Fruit fly (Drosophila melanogaster): ENCODE data around the gene CG2975.
A peak's percentile ranks its signal among the peaks of the same experiment; 100 is the strongest.

The CG2975 gene

dm6 chr2L:2872309-2872932 is 32.5 kb downstream of the CG2975 start (continued):
- TF ChIP-seq Hmx (GFP tag; optimal IDR thresholded peaks at IDR 0.05) (no peak), Scr (GFP tag; IDR thresholded peaks at IDR 0.05; ENCODE audit: partially characterized antibody) (no peak), Dad (GFP tag; optimal IDR thresholded peaks at IDR 0.05) (no peak), Fer1 (GFP tag; optimal IDR thresholded peaks at IDR 0.05) (peak; percentile 56), CG7372 (GFP tag; IDR thresholded peaks at IDR 0.05) (no peak), danr (GFP tag; IDR thresholded peaks at IDR 0.05) (peak; percentile 13; the same call in 1 of the 2 replicates), Ada2b (GFP tag; IDR thresholded peaks at IDR 0.05) (peak; percentile 31; the same call in 1 of the 2 replicates), CG2202 (tag; optimal IDR thresholded peaks at IDR 0.05) (no peak), ATbp (GFP tag; optimal IDR thresholded peaks at IDR 0.05) (peak; percentile 50), CG9437 (GFP tag; optimal IDR thresholded peaks at IDR 0.05) (peak; percentile 34), mam (GFP tag; optimal IDR thresholded peaks at IDR 0.05) (no peak), D19A (tag; optimal IDR thresholded peaks at IDR 0.05) (peak; percentile 55), CG4282 (GFP tag; optimal IDR thresholded peaks at IDR 0.05) (no peak), cwo (GFP tag; optimal IDR thresholded peaks at IDR 0.05) (peak; percentile 71), CG1024 (GFP tag; IDR thresholded peaks at IDR 0.05) (0 out of 2 replicates have a peak, but pooled peaks have one; percentile 18), Elba2 (GFP tag; optimal IDR thresholded peaks at IDR 0.05) (no peak), Deaf1 (tag; optimal IDR thresholded peaks at IDR 0.05) (peak; percentile 26), sd (tag; optimal IDR thresholded peaks at IDR 0.05) (peak; percentile 95), ap (GFP tag; IDR thresholded peaks at IDR 0.05) (no peak), Xbp1 (GFP tag; optimal IDR thresholded peaks at IDR 0.05) (peak; percentile 18), ro (GFP tag; IDR thresholded peaks at IDR 0.05) (no peak), twi (tag; optimal IDR thresholded peaks at IDR 0.05) (peak; percentile 4), ttk (GFP tag; IDR thresholded peaks at IDR 0.05) (no peak), CG13296 (GFP tag; optimal IDR thresholded peaks at IDR 0.05) (peak; percentile 55), pita (GFP tag; optimal IDR thresholded peaks at IDR 0.05) (no peak), CG10267 (tag; optimal IDR thresholded peaks at IDR 0.05) (peak; percentile 5), tll (GFP tag; optimal IDR thresholded peaks at IDR 0.05) (no peak), bbx (GFP tag; IDR thresholded peaks at IDR 0.05; ENCODE audit: partially characterized antibody) (no peak), pfk (GFP tag; optimal IDR thresholded peaks at IDR 0.05) (no peak), Nf-YB (GFP tag; optimal IDR thresholded peaks at IDR 0.05) (peak; percentile 11), Meics (GFP tag; optimal IDR thresholded peaks at IDR 0.05) (peak; percentile 46), sens-2 (GFP tag; IDR thresholded peaks at IDR 0.05) (no peak), CG17612 (GFP tag; IDR thresholded peaks at IDR 0.05) (no peak), CG17385 (GFP tag; optimal IDR thresholded peaks at IDR 0.05) (peak; percentile 30), Doc2 (GFP tag; IDR thresholded peaks at IDR 0.05) (no peak), CG4730 (GFP tag; IDR thresholded peaks at IDR 0.05) (peak; percentile 45; the same call in 1 of the 2 replicates), CG6813 (GFP tag; optimal IDR thresholded peaks at IDR 0.05) (peak; percentile 42), Kr (GFP tag; optimal IDR thresholded peaks at IDR 0.05) (no peak), CG11695 (GFP tag; IDR thresholded peaks at IDR 0.05) (peak; percentile 73), NfI (GFP tag; optimal IDR thresholded peaks at IDR 0.05) (peak; percentile 32), Pdp1 (GFP tag; optimal IDR thresholded peaks at IDR 0.05) (peak in 1 of 2 experiments; percentile 97), CG4424 (GFP tag; optimal IDR thresholded peaks at IDR 0.05) (no peak), CG31441 (GFP tag; IDR thresholded peaks at IDR 0.05) (peak; percentile 28; the same call in 1 of the 2 replicates), knrl (GFP tag; IDR thresholded peaks at IDR 0.05; ENCODE audit: partially characterized antibody) (no peak), CG2712 (tag; optimal IDR thresholded peaks at IDR 0.05) (peak; percentile 29), CG11456 (GFP tag; IDR thresholded peaks at IDR 0.05) (peak; percentile 55; the same call in 1 of the 3 replicates), BtbVII (GFP tag; optimal IDR thresholded peaks at IDR 0.05) (peak; percentile 51), Nf-YA (GFP tag; IDR thresholded peaks at IDR 0.05) (no peak), fd64A (GFP tag; optimal IDR thresholded peaks at IDR 0.05) (no peak)

Measured in whole organism, embryonic.